Worm (Caenorhabditis elegans): ENCODE results near the gene frpr-21.

DNA sequence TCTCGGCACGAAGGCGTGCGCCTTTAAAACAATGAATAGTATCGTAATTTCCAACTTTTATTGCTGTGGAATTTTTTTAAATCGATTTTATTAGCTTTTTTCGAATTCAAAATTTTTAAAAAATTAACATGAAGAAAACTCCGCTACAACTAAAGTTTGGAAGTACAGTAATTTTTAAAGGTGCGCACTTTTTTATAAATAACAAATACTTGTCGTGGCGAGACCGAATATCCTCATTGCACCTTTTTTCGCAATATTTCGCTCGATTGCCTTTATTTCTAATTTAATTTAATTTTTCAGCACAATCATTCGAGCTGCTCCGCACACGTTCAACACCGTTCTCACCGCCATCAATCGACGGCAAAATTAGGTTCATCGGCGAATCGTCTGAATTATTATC, 31.0 kb downstream of the frpr-21 start, which contains the start of the genes T09F3.2 and T09F3.7:
- TF ChIP-seq W03F9.2 (tag; optimal IDR thresholded peaks at IDR 0.05) (no peak), him-1 (tag; optimal IDR thresholded peaks at IDR 0.05) (no peak), dao-5 (tag; optimal IDR thresholded peaks at IDR 0.05) (no peak)

All from whole organism, L4/young adult.